Fruit fly (Drosophila melanogaster): ENCODE data around the gene CG34112.
A peak's percentile ranks its signal among the peaks of the same experiment; 100 is the strongest.

The CG34112 gene

DNA sequence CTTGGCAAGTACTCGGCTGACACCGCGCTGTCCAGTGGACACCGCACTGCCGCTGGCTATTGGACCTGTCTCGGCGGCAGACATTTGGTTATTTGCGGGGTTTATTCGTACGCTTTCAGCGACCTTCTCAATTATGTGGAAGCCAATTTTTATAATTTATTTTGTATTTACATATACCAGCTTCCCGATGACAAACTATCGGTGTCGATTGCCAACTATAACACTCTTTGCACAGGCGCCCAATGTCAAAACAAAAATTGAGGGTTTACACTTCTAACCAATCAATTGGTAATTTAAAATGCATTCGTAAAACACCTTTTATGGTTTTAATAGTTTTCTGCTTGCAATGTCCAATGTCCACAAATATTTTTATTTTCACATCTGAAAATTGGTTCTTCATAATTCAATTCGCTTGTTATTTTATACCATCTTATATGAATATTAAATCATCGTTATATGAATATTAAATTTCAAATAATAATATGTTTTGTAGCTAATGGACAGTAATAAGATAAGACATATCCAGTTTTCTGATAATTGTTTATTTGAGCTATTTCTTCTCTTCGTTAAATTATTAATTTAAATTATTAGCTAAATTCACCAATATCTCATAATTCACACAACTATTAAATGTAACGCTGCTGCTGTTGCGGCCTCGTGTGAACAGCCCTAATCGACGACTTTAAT is 5.9 kb upstream of the CG34112 start (continued):
- TF ChIP-seq CG13287 (GFP tag; IDR thresholded peaks at IDR 0.05; ENCODE audit: partially characterized antibody), result peak; percentile 15; the same call in 1 of the 2 replicates
- peak; percentile 12 for TF ChIP-seq CG15601 (tag; optimal IDR thresholded peaks at IDR 0.05)
- no peak for TF ChIP-seq prd (optimal IDR thresholded peaks at IDR 0.05)
- peak; percentile 48; the same call in 2 of the 3 replicates for TF ChIP-seq prd (GFP tag; IDR thresholded peaks at IDR 0.05)
- TF ChIP-seq jing (GFP tag; optimal IDR thresholded peaks at IDR 0.05), result no peak
- peak; percentile 69 for TF ChIP-seq nmo (GFP tag; optimal IDR thresholded peaks at IDR 0.05)
- no peak for TF ChIP-seq YL-1 (GFP tag; optimal IDR thresholded peaks at IDR 0.05)
- no peak for TF ChIP-seq CG18476 (GFP tag; optimal IDR thresholded peaks at IDR 0.05)
- peak; percentile 18 for TF ChIP-seq CG10209 (GFP tag; optimal IDR thresholded peaks at IDR 0.05)
- 0 out of 2 replicates have a peak, but pooled peaks have one; percentile 44 for TF ChIP-seq CG42726 (GFP tag; IDR thresholded peaks at IDR 0.05; ENCODE audit: partially characterized antibody)
- TF ChIP-seq lilli (GFP tag; optimal IDR thresholded peaks at IDR 0.05), result peak; percentile 50
- TF ChIP-seq CG16813 (GFP tag; IDR thresholded peaks at IDR 0.05; ENCODE audit: partially characterized antibody), result peak; percentile 26; the same call in 1 of the 3 replicates
- peak; percentile 31; the same call in 1 of the 3 replicates for TF ChIP-seq ci (GFP tag; IDR thresholded peaks at IDR 0.05)
- peak; percentile 26 for TF ChIP-seq Hsf (GFP tag; optimal IDR thresholded peaks at IDR 0.05)
- TF ChIP-seq HLH4C (GFP tag; IDR thresholded peaks at IDR 0.05; ENCODE audit: partially characterized antibody), result peak; percentile 49; the same call in 2 of the 3 replicates
- peak; percentile 49 for TF ChIP-seq sens (GFP tag)
- peak; percentile 64 for TF ChIP-seq CG9932 (GFP tag; IDR thresholded peaks at IDR 0.05)
- peak; percentile 55 for TF ChIP-seq BEAF-32 (GFP tag; optimal IDR thresholded peaks at IDR 0.05)
- TF ChIP-seq row (GFP tag; IDR thresholded peaks at IDR 0.05), result peak; percentile 87
- peak; percentile 56; the same call in 1 of the 3 replicates for TF ChIP-seq Opbp (GFP tag; IDR thresholded peaks at IDR 0.05; ENCODE audit: partially characterized antibody)
- peak; percentile 22 for TF ChIP-seq psq (GFP tag; optimal IDR thresholded peaks at IDR 0.05)

DNA sequence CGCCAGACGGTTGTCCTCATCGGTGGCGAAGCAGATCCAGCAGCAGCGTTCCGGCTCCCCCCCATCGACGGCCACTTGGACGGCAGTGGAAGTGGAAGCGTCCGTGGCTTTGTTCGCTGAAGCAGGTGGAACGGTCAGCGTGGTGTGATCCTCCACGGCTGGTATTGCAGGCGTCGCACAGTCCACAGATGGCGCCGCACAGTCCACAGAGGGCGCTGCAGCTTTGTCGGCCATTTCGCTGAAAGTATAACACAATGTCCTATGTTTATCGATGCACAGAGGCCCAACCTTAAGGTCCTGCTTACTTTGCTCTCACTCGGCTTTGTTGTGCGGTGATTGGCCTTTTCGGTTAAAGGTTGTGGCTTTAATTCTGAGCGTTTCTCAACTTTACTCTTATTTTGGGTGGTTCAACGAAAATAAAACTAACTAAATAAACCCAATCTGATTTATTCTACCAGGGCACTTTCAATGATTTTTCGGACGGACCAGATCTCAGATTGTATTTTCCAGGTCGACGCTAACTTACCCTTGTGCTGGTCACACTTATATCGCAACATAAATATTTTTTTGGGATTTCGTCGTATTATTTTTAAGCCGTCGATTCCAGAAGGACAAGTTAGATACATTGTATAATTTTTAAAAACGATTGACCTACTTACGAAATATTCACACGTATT is 3.5 kb upstream of the CG34112 start, which contains the start of gene CG9855:
Gene CG9855, minus strand, starts transcription at position 473 of the 677 bp plus-strand sequence.
- TF ChIP-seq CG30020 (tag; optimal IDR thresholded peaks at IDR 0.05) (peak; percentile 84), CG15479 (GFP tag; optimal IDR thresholded peaks at IDR 0.05) (no peak), tap (tag; optimal IDR thresholded peaks at IDR 0.05) (no peak), gce (GFP tag; IDR thresholded peaks at IDR 0.05) (no peak), Atf-2 (GFP tag; optimal IDR thresholded peaks at IDR 0.05) (no peak), Scr (GFP tag; IDR thresholded peaks at IDR 0.05; ENCODE audit: partially characterized antibody) (no peak; the same call in 1 of the 2 replicates), Bgb (GFP tag; IDR thresholded peaks at IDR 0.05; ENCODE audit: partially characterized antibody) (peak; percentile 13; the same call in 1 of the 2 replicates), CG30403 (GFP tag; optimal IDR thresholded peaks at IDR 0.05) (no peak), br (optimal IDR thresholded peaks at IDR 0.05) (no peak), CG1832 (GFP tag; optimal IDR thresholded peaks at IDR 0.05) (no peak), CG6791 (GFP tag; IDR thresholded peaks at IDR 0.05; ENCODE audit: partially characterized antibody) (peak; percentile 48; the same call in 2 of the 3 replicates), ash1 (GFP tag; optimal IDR thresholded peaks at IDR 0.05) (no peak), CG42726 (GFP tag; IDR thresholded peaks at IDR 0.05; ENCODE audit: partially characterized antibody) (peak; percentile 24; the same call in 1 of the 2 replicates), ara (GFP tag; IDR thresholded peaks at IDR 0.05) (no peak), CG17802 (tag; optimal IDR thresholded peaks at IDR 0.05) (no peak), Bdp1 (GFP tag; optimal IDR thresholded peaks at IDR 0.05) (no peak), Lhr (GFP tag; optimal IDR thresholded peaks at IDR 0.05) (peak; percentile 58), Rx (GFP tag; IDR thresholded peaks at IDR 0.05) (no peak), pita (GFP tag; optimal IDR thresholded peaks at IDR 0.05) (no peak), vvl (GFP tag; IDR thresholded peaks at IDR 0.05) (no peak), hbn (GFP tag; IDR thresholded peaks at IDR 0.05; ENCODE audit: partially characterized antibody) (peak; percentile 37; the same call in 1 of the 2 replicates), CG33213 (GFP tag; optimal IDR thresholded peaks at IDR 0.05) (peak; percentile 83), CG11504 (tag; optimal IDR thresholded peaks at IDR 0.05) (peak; percentile 2), CG11456 (GFP tag; IDR thresholded peaks at IDR 0.05) (no peak), NK7.1 (GFP tag; optimal IDR thresholded peaks at IDR 0.05) (no peak), Blimp-1 (GFP tag; optimal IDR thresholded peaks at IDR 0.05) (peak; percentile 34), nerfin-1 (tag; optimal IDR thresholded peaks at IDR 0.05) (peak; percentile 8)
